Worm (Caenorhabditis elegans): ENCODE data around the gene C35A5.4.
A peak's percentile ranks its signal among the peaks of the same experiment; 100 is the strongest.

The C35A5.4 gene

ce11 chrV:10508855-10509254, 12.0 kb downstream of the C35A5.4 start, which contains the start of gene C35A5.6 (continued):
- no peak for TF ChIP-seq sup-37 (GFP tag; optimal IDR thresholded peaks at IDR 0.05)
- no peak for TF ChIP-seq fos-1 (tag; optimal IDR thresholded peaks at IDR 0.05)
- no peak for TF ChIP-seq ces-1 (GFP tag; optimal IDR thresholded peaks at IDR 0.05)

ce11 chrV:10514271-10514670, 17.4 kb downstream of the C35A5.4 start, which contains the start of gene dmsr-8:
Gene dmsr-8, minus strand, starts transcription at chrV:10514371.
- no peak for TF ChIP-seq elt-2 (tag; optimal IDR thresholded peaks at IDR 0.05)
- TF ChIP-seq aha-1 (tag; optimal IDR thresholded peaks at IDR 0.05) = no peak
- no peak for TF ChIP-seq ceh-8 (GFP tag; optimal IDR thresholded peaks at IDR 0.05)
- no peak for TF ChIP-seq egl-27 (tag; optimal IDR thresholded peaks at IDR 0.05)
- TF ChIP-seq nhr-77 (tag; optimal IDR thresholded peaks at IDR 0.05) = no peak
- no peak for TF ChIP-seq lir-3 (tag; optimal IDR thresholded peaks at IDR 0.05; ENCODE audit: poor library complexity)
- TF ChIP-seq isw-1 (GFP tag; IDR thresholded peaks at IDR 0.05) = no peak
- no peak for TF ChIP-seq ceh-63 (GFP tag; optimal IDR thresholded peaks at IDR 0.05)

- peak; percentile 51 for TF ChIP-seq fkh-10 (GFP tag; optimal IDR thresholded peaks at IDR 0.05)
- no peak for TF ChIP-seq lir-3 (tag; optimal IDR thresholded peaks at IDR 0.05; ENCODE audit: poor library complexity)
- peak; percentile 24 for TF ChIP-seq lin-14 (GFP tag; optimal IDR thresholded peaks at IDR 0.05)
Measured at ce11 chrV:10516702-10517101, 19.9 kb downstream of the C35A5.4 start.

- peak in 1 of 2 experiments; percentile 24 for TF ChIP-seq mdl-1 (tag; optimal IDR thresholded peaks at IDR 0.05)
- peak; percentile 71 to 74 for TF ChIP-seq lin-35 (GFP tag; optimal IDR thresholded peaks at IDR 0.05)
- no peak for TF ChIP-seq fkh-10 (GFP tag; optimal IDR thresholded peaks at IDR 0.05)
- TF ChIP-seq snu-23 (GFP tag; optimal IDR thresholded peaks at IDR 0.05) = peak; percentile 86
- TF ChIP-seq ztf-11 (tag; optimal IDR thresholded peaks at IDR 0.05) = peak in 1 of 2 experiments; percentile 94
- peak; percentile 8 for TF ChIP-seq lin-15B (tag; optimal IDR thresholded peaks at IDR 0.05)
- no peak for TF ChIP-seq ets-5 (GFP tag; IDR thresholded peaks at IDR 0.05)
- TF ChIP-seq nhr-47 (tag; optimal IDR thresholded peaks at IDR 0.05) = peak; percentile 91
- TF ChIP-seq aly-2 (tag; optimal IDR thresholded peaks at IDR 0.05) = no peak
- peak; percentile 52 for TF ChIP-seq skn-1 (tag; optimal IDR thresholded peaks at IDR 0.05)
- peak; percentile 89 for TF ChIP-seq sox-4 (tag; optimal IDR thresholded peaks at IDR 0.05)
- peak; percentile 57 for TF ChIP-seq hlh-4 (tag; optimal IDR thresholded peaks at IDR 0.05)
- TF ChIP-seq tbx-2 (tag; optimal IDR thresholded peaks at IDR 0.05) = peak; percentile 89
- TF ChIP-seq lin-39 (tag; optimal IDR thresholded peaks at IDR 0.05) = peak; percentile 58
- peak; percentile 80 for TF ChIP-seq swsn-7 (tag; optimal IDR thresholded peaks at IDR 0.05)
- peak; percentile 58 for TF ChIP-seq snpc-4 (tag; optimal IDR thresholded peaks at IDR 0.05)
- TF ChIP-seq nhr-71 (tag; optimal IDR thresholded peaks at IDR 0.05) = peak; percentile 88
- peak; percentile 36 for TF ChIP-seq lin-13 (GFP tag; optimal IDR thresholded peaks at IDR 0.05)
- TF ChIP-seq nhr-12 (tag; optimal IDR thresholded peaks at IDR 0.05) = no peak
- no peak for TF ChIP-seq sptf-1 (tag; optimal IDR thresholded peaks at IDR 0.05)
- peak; percentile 84 for TF ChIP-seq egl-13 (tag; optimal IDR thresholded peaks at IDR 0.05)
- peak in 1 of 6 experiments; percentile 22 for TF ChIP-seq elt-3 (tag; optimal IDR thresholded peaks at IDR 0.05)
- TF ChIP-seq mep-1 (tag; optimal IDR thresholded peaks at IDR 0.05) = peak; percentile 74
- no peak for TF ChIP-seq ces-1 (GFP tag; optimal IDR thresholded peaks at IDR 0.05)
- TF ChIP-seq fkh-4 (tag; optimal IDR thresholded peaks at IDR 0.05; ENCODE audit: borderline replicate concordance) = peak; percentile 91
- no peak for TF ChIP-seq zag-1 (tag; optimal IDR thresholded peaks at IDR 0.05)
- peak; percentile 88 for TF ChIP-seq dsc-1 (tag; optimal IDR thresholded peaks at IDR 0.05)
- peak; percentile 80 for TF ChIP-seq xbp-1 (tag; optimal IDR thresholded peaks at IDR 0.05)
- TF ChIP-seq unc-86 (tag; optimal IDR thresholded peaks at IDR 0.05) = peak; percentile 59
- no peak for TF ChIP-seq unc-30 (tag; optimal IDR thresholded peaks at IDR 0.05)
- no peak for TF ChIP-seq mef-2 (tag; optimal IDR thresholded peaks at IDR 0.05)
- TF ChIP-seq C34B4.2 (tag; optimal IDR thresholded peaks at IDR 0.05) = no peak
- no peak for TF ChIP-seq alr-1 (tag; optimal IDR thresholded peaks at IDR 0.05; ENCODE audit: borderline replicate concordance)
- TF ChIP-seq ceh-88 (GFP tag; IDR thresholded peaks at IDR 0.05) = no peak
- peak; percentile 54 to 61 for TF ChIP-seq lsy-2 (tag; optimal IDR thresholded peaks at IDR 0.05)
- TF ChIP-seq nhr-90 (tag; optimal IDR thresholded peaks at IDR 0.05; ENCODE audit: poor library complexity) = peak; percentile 91
Measured at ce11 chrV:10525902-10526301, 29.1 kb downstream of the C35A5.4 start, which contains the start of the genes C35A5.8 and hda-11. Gene C35A5.8, minus strand, starts transcription at chrV:10525908. Gene hda-11, plus strand, starts transcription at chrV:10526184.

Measured in whole organism, L1 larva.